Worm (Caenorhabditis elegans) whole organism, late embryonic: ENCODE measurements around the gene C43D7.8.

ENCODE experiments used
- C08G9.2 ChIP-seq: sonication (generic microtip); optimal IDR thresholded peaks from 2 replicates; lab custom pipeline; 2016; ENCODE audit warnings: mild to moderate bottlenecking, missing genetic modification characterization, moderate library complexity, missing compliant biosample characterization
- C38D4.7 ChIP-seq: fragments of 200-800 bp; sonication (Bioruptor generic); optimal IDR thresholded peaks from 2 replicates; lab custom pipeline; 2018; ENCODE audit warnings: mild to moderate bottlenecking, missing genetic modification characterization, moderate library complexity, missing compliant biosample characterization
- F13H6.1 ChIP-seq: sonication (generic microtip); optimal IDR thresholded peaks from 2 replicates; lab custom pipeline; 2016; ENCODE audit warnings: missing genetic modification characterization, missing compliant biosample characterization
- K02D7.2 ChIP-seq: sonication (generic microtip); optimal IDR thresholded peaks from 2 replicates; lab custom pipeline; 2017; ENCODE audit warnings: mild to moderate bottlenecking, missing genetic modification characterization, missing compliant biosample characterization
- K09A11.1 ChIP-seq: sonication (generic microtip); optimal IDR thresholded peaks from 2 replicates; lab custom pipeline; 2017; ENCODE audit warnings: antibody characterized with exemption, mild to moderate bottlenecking, missing genetic modification characterization, missing compliant biosample characterization; ENCODE audit not compliant: insufficient read depth
- Y22D7AL.16 ChIP-seq: sonication (generic microtip); optimal IDR thresholded peaks from 2 replicates; lab custom pipeline; 2016; ENCODE audit warnings: missing genetic modification characterization, missing compliant biosample characterization
- ama-1 ChIP-seq: fragments of 150-350 bp; optimal IDR thresholded peaks from 2 replicates; lab custom pipeline; 2014
- ceh-18 ChIP-seq: sonication (generic microtip); optimal IDR thresholded peaks from 2 replicates; lab custom pipeline; 2016; ENCODE audit warnings: missing genetic modification characterization, missing compliant biosample characterization
- ceh-19 ChIP-seq: fragments of 200-800 bp; sonication (Bioruptor generic); optimal IDR thresholded peaks from 2 replicates; lab custom pipeline; 2018; ENCODE audit warnings: mild to moderate bottlenecking, missing genetic modification characterization, missing compliant biosample characterization
- ceh-30 ChIP-seq: fragments of 150-350 bp; optimal IDR thresholded peaks from 2 replicates; lab custom pipeline; 2014; ENCODE audit warnings: missing biosample characterization, missing genetic modification characterization
- ceh-34 ChIP-seq: sonication (generic microtip); optimal IDR thresholded peaks from 2 replicates; lab custom pipeline; 2016; ENCODE audit warnings: mild to moderate bottlenecking, missing genetic modification characterization, missing compliant biosample characterization
- ceh-48 ChIP-seq: sonication (generic microtip); optimal IDR thresholded peaks from 2 replicates; lab custom pipeline; 2016; ENCODE audit warnings: missing genetic modification characterization, inconsistent platforms, missing compliant biosample characterization
- ceh-6 ChIP-seq: fragments of 200-800 bp; sonication (Bioruptor generic); optimal IDR thresholded peaks from 2 replicates; lab custom pipeline; 2018; ENCODE audit warnings: mild to moderate bottlenecking, missing genetic modification characterization, missing compliant biosample characterization
- ceh-9 ChIP-seq: sonication (generic microtip); optimal IDR thresholded peaks from 2 replicates; lab custom pipeline; 2016; ENCODE audit warnings: mild to moderate bottlenecking, missing genetic modification characterization, inconsistent platforms, missing compliant biosample characterization
- che-1 ChIP-seq: sonication (generic microtip); optimal IDR thresholded peaks from 2 replicates; lab custom pipeline; 2016; ENCODE audit warnings: mild to moderate bottlenecking, missing genetic modification characterization, missing compliant biosample characterization
- dmd-4 ChIP-seq: sonication (generic microtip); optimal IDR thresholded peaks from 2 replicates; lab custom pipeline; 2016; ENCODE audit warnings: borderline replicate concordance, missing genetic modification characterization, missing compliant biosample characterization
- elt-4 ChIP-seq: sonication (generic microtip); optimal IDR thresholded peaks from 2 replicates; lab custom pipeline; 2016; ENCODE audit warnings: missing genetic modification characterization, missing compliant biosample characterization
- ets-4 ChIP-seq: sonication (generic microtip); optimal IDR thresholded peaks from 2 replicates; lab custom pipeline; 2016; ENCODE audit warnings: missing genetic modification characterization, missing compliant biosample characterization
- hlh-13 ChIP-seq: fragments of 200-800 bp; sonication (Bioruptor generic); optimal IDR thresholded peaks from 2 replicates; lab custom pipeline; 2018; ENCODE audit warnings: mild to moderate bottlenecking, missing genetic modification characterization, missing compliant biosample characterization
- hlh-15 ChIP-seq: sonication (generic microtip); optimal IDR thresholded peaks from 2 replicates; lab custom pipeline; 2016; ENCODE audit warnings: missing genetic modification characterization, missing compliant biosample characterization
- hlh-30 ChIP-seq: sonication (generic microtip); optimal IDR thresholded peaks from 2 replicates; lab custom pipeline; 2017; ENCODE audit warnings: antibody characterized with exemption, missing genetic modification characterization, missing compliant biosample characterization; ENCODE audit not compliant: insufficient read depth
- hlh-6 ChIP-seq: sonication (generic microtip); optimal IDR thresholded peaks from 2 replicates; lab custom pipeline; 2016; ENCODE audit warnings: missing genotype, missing genetic modification characterization, missing compliant biosample characterization
- lin-11 ChIP-seq: fragments of 200-800 bp; sonication (Bioruptor generic); optimal IDR thresholded peaks from 2 replicates; lab custom pipeline; 2018; ENCODE audit warnings: mild to moderate bottlenecking, missing genetic modification characterization, missing compliant biosample characterization
- madf-2 ChIP-seq: sonication (generic microtip); optimal IDR thresholded peaks from 2 replicates; lab custom pipeline; 2017; ENCODE audit warnings: missing genetic modification characterization, missing compliant biosample characterization
- mec-3 ChIP-seq: sonication (generic microtip); optimal IDR thresholded peaks from 2 replicates; lab custom pipeline; 2016; ENCODE audit warnings: borderline replicate concordance, missing genetic modification characterization, missing compliant biosample characterization
- nhr-232 ChIP-seq: sonication (generic microtip); optimal IDR thresholded peaks from 2 replicates; lab custom pipeline; 2016; ENCODE audit warnings: missing genetic modification characterization, missing compliant biosample characterization
- npax-4 ChIP-seq: sonication (generic microtip); optimal IDR thresholded peaks from 2 replicates; lab custom pipeline; 2016; ENCODE audit warnings: missing genetic modification characterization, missing compliant biosample characterization
- odd-2 ChIP-seq: sonication (generic microtip); optimal IDR thresholded peaks from 2 replicates; lab custom pipeline; 2017; ENCODE audit warnings: antibody characterized with exemption, mild to moderate bottlenecking, missing genetic modification characterization, missing compliant biosample characterization
- pat-9 ChIP-seq: fragments of 200-800 bp; sonication (Bioruptor generic); optimal IDR thresholded peaks from 2 replicates; lab custom pipeline; 2018; ENCODE audit warnings: mild to moderate bottlenecking, missing genetic modification characterization, moderate library complexity, missing compliant biosample characterization
- pax-1 ChIP-seq: fragments of 150-350 bp; optimal IDR thresholded peaks from 2 replicates; lab custom pipeline; 2014; ENCODE audit warnings: missing biosample characterization, missing genetic modification characterization
- pha-2 ChIP-seq: sonication (generic microtip); optimal IDR thresholded peaks from 2 replicates; lab custom pipeline; 2017; ENCODE audit warnings: mild to moderate bottlenecking, missing genetic modification characterization, missing compliant biosample characterization
- pqm-1 ChIP-seq: sonication (generic microtip); optimal IDR thresholded peaks from 2 replicates; lab custom pipeline; 2016; ENCODE audit warnings: missing genetic modification characterization, missing compliant biosample characterization
- rnt-1 ChIP-seq: sonication (generic microtip); optimal IDR thresholded peaks from 2 replicates; lab custom pipeline; 2016; ENCODE audit warnings: missing genetic modification characterization, missing compliant biosample characterization
- sdc-2 ChIP-seq: sonication (generic microtip); optimal IDR thresholded peaks from 2 replicates; lab custom pipeline; 2016; ENCODE audit warnings: missing genotype, missing genetic modification characterization, missing compliant biosample characterization
- tbx-2 ChIP-seq: sonication (generic microtip); optimal IDR thresholded peaks from 2 replicates; lab custom pipeline; 2016; ENCODE audit warnings: missing genetic modification characterization, missing compliant biosample characterization
- unc-86 ChIP-seq: sonication (generic microtip); optimal IDR thresholded peaks from 2 replicates; lab custom pipeline; 2016; ENCODE audit warnings: missing genetic modification characterization, missing compliant biosample characterization

The C43D7.8 gene

ce11 chrV:19309591-19309990 is 1.7 kb downstream of the C43D7.8 start, which contains the start of gene F55C9.11:
Gene F55C9.11 (minus strand): TSS chrV:19309691.
- TF ChIP-seq ceh-30 (no peak), ceh-48 (tag; lab: Kevin White, UChicago) (no peak), hlh-30 (no peak), ama-1 (lab: Kevin White, UChicago) (no peak), hlh-13 (GFP tag; lab: Kevin White, UChicago) (no peak), pha-2 (no peak), ets-4 (tag; lab: Kevin White, UChicago) (no peak), rnt-1 (tag; lab: Kevin White, UChicago) (no peak), Y22D7AL.16 (tag; lab: Kevin White, UChicago) (no peak), ceh-6 (no peak), pqm-1 (tag; lab: Kevin White, UChicago) (no peak), che-1 (tag; lab: Kevin White, UChicago) (no peak), elt-4 (tag; lab: Kevin White, UChicago) (no peak), ceh-18 (tag; lab: Kevin White, UChicago) (no peak), odd-2 (tag; lab: Kevin White, UChicago) (no peak), unc-86 (tag; lab: Kevin White, UChicago) (no peak), ceh-19 (GFP tag; lab: Kevin White, UChicago) (no peak), tbx-2 (no peak), K02D7.2 (tag; lab: Kevin White, UChicago) (no peak)

- no peak for TF ChIP-seq K02D7.2 (tag; lab: Kevin White, UChicago)
- no peak for TF ChIP-seq lin-11 (tag; lab: Kevin White, UChicago)
- no peak for TF ChIP-seq npax-4
- TF ChIP-seq pax-1 = no peak
- no peak for TF ChIP-seq hlh-6 (tag; lab: Kevin White, UChicago)
- TF ChIP-seq ceh-48 (tag; lab: Kevin White, UChicago) = no peak
- no peak for TF ChIP-seq F13H6.1 (tag; lab: Kevin White, UChicago)
- TF ChIP-seq K09A11.1 (tag; lab: Kevin White, UChicago) = no peak
- TF ChIP-seq ceh-18 (tag; lab: Kevin White, UChicago) = no peak
- TF ChIP-seq sdc-2 (tag; lab: Kevin White, UChicago) = no peak
- TF ChIP-seq rnt-1 (tag; lab: Kevin White, UChicago) = no peak
- TF ChIP-seq, all 69 proteins: peak for 0
Measured at ce11 chrV:19308137-19308536, 3.2 kb downstream of the C43D7.8 start.

ce11 chrV:19306906-19307305 is 4.4 kb downstream of the C43D7.8 start, which contains the start of gene F55C9.15:
Gene F55C9.15 (minus strand): TSS chrV:19307006.
- TF ChIP-seq mec-3 (tag; lab: Kevin White, UChicago) (no peak), C08G9.2 (no peak), ceh-30 (no peak), madf-2 (tag; lab: Kevin White, UChicago) (no peak)

ce11 chrV:19303589-19304174 is 7.6 kb downstream of the C43D7.8 start, which contains the start of the genes fbxb-63 and fbxb-61:
Gene fbxb-63 (minus strand): TSS chrV:19303730.
Gene fbxb-61 (plus strand): TSS chrV:19304124.
- TF ChIP-seq hlh-13 (GFP tag; lab: Kevin White, UChicago) (no peak), nhr-232 (tag; lab: Kevin White, UChicago) (no peak), hlh-30 (no peak), ama-1 (lab: Kevin White, UChicago) (no peak), C38D4.7 (GFP tag; lab: Kevin White, UChicago) (no peak)

- TF ChIP-seq dmd-4 = no peak
- no peak for TF ChIP-seq hlh-6 (tag; lab: Kevin White, UChicago)
- TF ChIP-seq K02D7.2 (tag; lab: Kevin White, UChicago) = no peak
- TF ChIP-seq unc-86 (tag; lab: Kevin White, UChicago) = no peak
- no peak for TF ChIP-seq ceh-9 (tag; lab: Kevin White, UChicago)
- TF ChIP-seq ceh-30 = no peak
- TF ChIP-seq C38D4.7 (GFP tag; lab: Kevin White, UChicago) = no peak
- no peak for TF ChIP-seq ceh-6
- TF ChIP-seq ceh-34 (tag; lab: Kevin White, UChicago) = no peak
- TF ChIP-seq pqm-1 (tag; lab: Kevin White, UChicago) = no peak
- no peak for TF ChIP-seq hlh-15 (tag; lab: Kevin White, UChicago)
- no peak for TF ChIP-seq pat-9
- no peak for TF ChIP-seq hlh-30
Measured at ce11 chrV:19301934-19302333, 9.4 kb downstream of the C43D7.8 start, which contains the start of gene fbxb-62. Gene fbxb-62 (minus strand): TSS chrV:19302034.
